Fruit fly (Drosophila melanogaster): ENCODE measurements around the gene Syt12.

DNA sequence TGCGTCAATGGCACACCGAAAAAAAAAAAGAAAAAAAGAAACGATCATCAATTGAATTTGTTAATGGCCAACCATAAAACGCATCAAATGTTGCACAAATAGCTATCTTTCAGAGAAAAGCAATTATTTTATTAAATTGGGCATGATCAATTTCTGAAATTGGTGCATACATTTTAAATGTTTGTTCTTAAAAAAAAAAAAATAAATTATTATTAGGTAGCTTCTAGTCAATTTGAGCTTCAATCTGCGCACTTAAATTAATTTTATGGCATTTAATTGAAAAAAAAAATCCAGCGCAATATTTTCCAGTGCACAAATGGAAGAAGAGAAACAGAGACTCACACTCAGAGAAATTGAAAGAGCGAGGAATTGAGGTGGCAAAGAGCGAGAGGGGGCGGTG lies 35.9 kb upstream of the Syt12 start:
- no peak for TF ChIP-seq CG8478 (optimal IDR thresholded peaks at IDR 0.05)
- TF ChIP-seq CTCF (optimal IDR thresholded peaks at IDR 0.05), result no peak
